Fruit fly (Drosophila melanogaster): Measurements from ENCODE around the gene Tbc1d8-9.

Gene Tbc1d8-9

DNA sequence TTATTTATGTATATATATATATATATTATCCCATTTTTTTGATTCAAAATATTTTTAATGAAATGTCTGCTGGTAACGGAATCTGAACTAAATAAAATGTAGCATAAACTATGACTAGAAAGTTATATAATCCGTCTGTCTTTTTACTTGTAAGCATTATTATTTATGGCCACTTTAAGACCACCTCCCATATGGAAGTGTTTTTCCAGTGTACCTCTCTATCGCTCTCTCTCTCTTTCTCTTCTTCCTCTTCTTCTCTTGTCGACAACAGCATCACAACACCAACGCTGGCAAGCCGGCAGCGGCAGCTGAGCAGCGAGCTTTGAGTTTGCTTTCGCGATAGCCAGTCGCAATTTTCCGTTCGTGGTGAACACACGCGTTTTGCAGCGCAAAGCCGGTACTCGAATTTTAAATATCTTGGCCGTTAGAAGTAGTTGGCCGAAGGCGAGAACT lies 38.7 kb upstream of the Tbc1d8-9 start, which contains the start of gene rgn (continued):
- TF ChIP-seq CG18262 (tag; optimal IDR thresholded peaks at IDR 0.05) (peak; percentile 62), slou (GFP tag; optimal IDR thresholded peaks at IDR 0.05) (no peak), crc (GFP tag; optimal IDR thresholded peaks at IDR 0.05) (peak; percentile 5), ac (GFP tag; optimal IDR thresholded peaks at IDR 0.05) (no peak), chm (GFP tag; IDR thresholded peaks at IDR 0.05) (0 out of 2 replicates have a peak, but pooled peaks have one; percentile 19), cwo (GFP tag; optimal IDR thresholded peaks at IDR 0.05) (peak; percentile 82), zfh2 (GFP tag; optimal IDR thresholded peaks at IDR 0.05) (peak; percentile 59), CG10565 (GFP tag; optimal IDR thresholded peaks at IDR 0.05) (no peak), Lim3 (GFP tag; IDR thresholded peaks at IDR 0.05) (no peak), tll (GFP tag; optimal IDR thresholded peaks at IDR 0.05) (no peak), nmo (GFP tag; optimal IDR thresholded peaks at IDR 0.05) (peak; percentile 73), CG4328 (GFP tag; optimal IDR thresholded peaks at IDR 0.05) (peak; percentile 14), CG3847 (GFP tag; IDR thresholded peaks at IDR 0.05) (peak; percentile 68), CG6765 (GFP tag; optimal IDR thresholded peaks at IDR 0.05) (peak; percentile 75), esg (GFP tag; conservative IDR thresholded peaks at IDR 0.05) (peak; percentile 53; the same call in 1 of the 2 replicates), CHES-1-like (GFP tag; optimal IDR thresholded peaks at IDR 0.05) (peak; percentile 47), Ptx1 (GFP tag; IDR thresholded peaks at IDR 0.05) (peak; percentile 79), CG4282 (GFP tag; optimal IDR thresholded peaks at IDR 0.05) (no peak), ara (GFP tag; IDR thresholded peaks at IDR 0.05) (no peak), CG11456 (GFP tag; IDR thresholded peaks at IDR 0.05) (peak; percentile 79), CG12236 (GFP tag; optimal IDR thresholded peaks at IDR 0.05) (no peak), jigr1 (GFP tag; IDR thresholded peaks at IDR 0.05) (no peak), Hmr (GFP tag; optimal IDR thresholded peaks at IDR 0.05) (peak; percentile 92), abd-A (tag; optimal IDR thresholded peaks at IDR 0.05) (no peak), schlank (tag; optimal IDR thresholded peaks at IDR 0.05) (peak; percentile 56), ERR (GFP tag; optimal IDR thresholded peaks at IDR 0.05) (peak; percentile 3), hb (GFP tag; IDR thresholded peaks at IDR 0.05; ENCODE audit: partially characterized antibody) (no peak), CG17829 (tag; optimal IDR thresholded peaks at IDR 0.05) (peak; percentile 63), Gsc (GFP tag; IDR thresholded peaks at IDR 0.05) (no peak), ash1 (GFP tag; optimal IDR thresholded peaks at IDR 0.05) (no peak), amos (GFP tag; IDR thresholded peaks at IDR 0.05; ENCODE audit: partially characterized antibody) (no peak; the same call in 1 of the 2 replicates), Atf6 (GFP tag; IDR thresholded peaks at IDR 0.05) (peak; percentile 73), Dip2 (GFP tag; IDR thresholded peaks at IDR 0.05) (no peak), knrl (GFP tag; IDR thresholded peaks at IDR 0.05; ENCODE audit: partially characterized antibody) (no peak), BtbVII (GFP tag; optimal IDR thresholded peaks at IDR 0.05) (peak; percentile 80), CG9876 (GFP tag; optimal IDR thresholded peaks at IDR 0.05) (peak; percentile 61), Hr39 (optimal IDR thresholded peaks at IDR 0.05) (no peak), CG16779 (GFP tag; IDR thresholded peaks at IDR 0.05) (peak; percentile 49; the same call in 1 of the 2 replicates), CG15073 (GFP tag; optimal IDR thresholded peaks at IDR 0.05) (no peak), CG4730 (GFP tag; IDR thresholded peaks at IDR 0.05) (peak; percentile 60; the same call in 1 of the 2 replicates), sob (GFP tag; IDR thresholded peaks at IDR 0.05) (peak; percentile 80), CG11504 (tag; optimal IDR thresholded peaks at IDR 0.05) (peak; percentile 82), Blimp-1 (GFP tag; optimal IDR thresholded peaks at IDR 0.05) (peak; percentile 43), CG2116 (GFP tag; optimal IDR thresholded peaks at IDR 0.05) (no peak), CG3281 (GFP tag; optimal IDR thresholded peaks at IDR 0.05) (peak; percentile 92), mirr (GFP tag; optimal IDR thresholded peaks at IDR 0.05) (peak; percentile 25), Side (GFP tag; optimal IDR thresholded peaks at IDR 0.05) (peak; percentile 13), az2 (GFP tag; optimal IDR thresholded peaks at IDR 0.05) (peak; percentile 59), Ssrp (tag; optimal IDR thresholded peaks at IDR 0.05) (peak; percentile 43), E2f2 (GFP tag; IDR thresholded peaks at IDR 0.05) (peak; percentile 53), Pdp1 (GFP tag; optimal IDR thresholded peaks at IDR 0.05) (peak; percentile 58 to 87)
